Worm (Caenorhabditis elegans) whole organism, L3 larva: Measurements from ENCODE around the gene taf-12.

ENCODE experiments used
- ZK546.5 ChIP-seq: sonication (generic microtip); optimal IDR thresholded peaks from 2 replicates; lab custom pipeline; 2017; ENCODE audit warnings: missing biosample characterization, missing genetic modification characterization
- aly-2 ChIP-seq: fragments of 150-350 bp; optimal IDR thresholded peaks from 2 replicates; lab custom pipeline; 2014; ENCODE audit warnings: missing biosample characterization, missing genetic modification characterization
- ceh-9 ChIP-seq: sonication (generic microtip); optimal IDR thresholded peaks from 2 replicates; lab custom pipeline; 2018; ENCODE audit warnings: missing biosample characterization, missing genetic modification characterization
- egl-27 ChIP-seq: sonication (generic microtip); optimal IDR thresholded peaks from 4 replicates; lab custom pipeline; 2017; ENCODE audit warnings: missing biosample characterization, missing genetic modification reagents, missing genetic modification characterization
- elt-3 ChIP-seq, 3 experiments: fragments of 150-350 bp in 1 of 3; sonication (generic microtip) in 2 of 3; optimal IDR thresholded peaks; 2 replicates in 2 of 3; 4 replicates in 1 of 3; lab custom pipeline; 2014 to 2017; ENCODE audit warnings: missing biosample characterization in 3 of 3, missing genetic modification characterization in 3 of 3
- fos-1 ChIP-seq: fragments of 150-350 bp; optimal IDR thresholded peaks from 2 replicates; lab custom pipeline; 2014; ENCODE audit warnings: missing biosample characterization, missing genetic modification characterization
- nfya-1 ChIP-seq: sonication (generic microtip); optimal IDR thresholded peaks from 2 replicates; lab custom pipeline; 2017; ENCODE audit warnings: missing genetic modification characterization, mild to moderate bottlenecking, missing compliant biosample characterization, antibody characterized with exemption, moderate library complexity; ENCODE audit not compliant: insufficient read depth
- nhr-25 ChIP-seq: sonication (generic microtip); optimal IDR thresholded peaks from 2 replicates; lab custom pipeline; 2017; ENCODE audit warnings: missing biosample characterization, missing genetic modification characterization
- nhr-43 ChIP-seq: sonication (generic microtip); optimal IDR thresholded peaks from 2 replicates; lab custom pipeline; 2016; ENCODE audit warnings: mild to moderate bottlenecking, missing genetic modification characterization, missing compliant biosample characterization; ENCODE audit not compliant: poor library complexity, severe bottlenecking
- pha-4 ChIP-seq: fragments of 150-350 bp; optimal IDR thresholded peaks from 2 replicates; lab custom pipeline; 2014; ENCODE audit warnings: missing biosample characterization, missing genetic modification reagents, missing genetic modification characterization
- tbx-2 ChIP-seq: sonication (generic microtip); optimal IDR thresholded peaks from 2 replicates; lab custom pipeline; 2016; ENCODE audit warnings: mild to moderate bottlenecking, missing genetic modification characterization, missing compliant biosample characterization
- zag-1 ChIP-seq: fragments of 150-350 bp; optimal IDR thresholded peaks from 2 replicates; lab custom pipeline; 2014; ENCODE audit warnings: missing biosample characterization, missing genetic modification characterization

DNA sequence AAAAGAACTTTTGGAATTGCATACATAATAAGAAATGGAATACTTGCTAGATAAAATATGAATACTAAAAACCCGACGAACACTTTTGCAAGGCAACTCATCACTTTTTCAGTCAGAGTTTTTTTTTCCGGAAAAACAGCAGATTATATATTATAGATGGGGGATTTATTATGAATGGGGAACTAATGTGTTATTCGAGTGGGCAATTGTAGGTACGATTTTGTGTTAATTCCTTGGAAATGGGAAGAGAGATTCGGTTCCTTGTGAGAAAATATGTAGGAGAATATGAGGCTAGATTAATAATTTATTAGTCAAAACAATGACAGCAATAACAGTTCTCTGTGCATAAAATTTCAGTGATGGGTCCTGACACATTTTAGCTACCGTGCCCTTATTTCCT, 22.3 kb upstream of the taf-12 start, which contains the start of gene faah-5:
- TF ChIP-seq aly-2 (tag; lab: Kevin White, UChicago), result no peak
- TF ChIP-seq ceh-9 (tag; lab: Kevin White, UChicago), result no peak
- no peak for TF ChIP-seq ZK546.5 (tag; lab: Kevin White, UChicago)
- TF ChIP-seq nhr-43 (tag; lab: Kevin White, UChicago), result no peak
- no peak for TF ChIP-seq fos-1 (tag; lab: Kevin White, UChicago)
- TF ChIP-seq zag-1 (tag; lab: Kevin White, UChicago), result no peak
- TF ChIP-seq nhr-25, result no peak
- no peak for TF ChIP-seq nfya-1 (tag; lab: Kevin White, UChicago)
- no peak for TF ChIP-seq pha-4 (tag; lab: Kevin White, UChicago)
- no peak for TF ChIP-seq tbx-2 (tag; lab: Kevin White, UChicago)
- TF ChIP-seq elt-3 (tag; optimal IDR thresholded peaks at IDR 0.05; lab: Kevin White, UChicago), result no peak
- no peak for TF ChIP-seq egl-27 (tag; lab: Kevin White, UChicago)
